Worm (Caenorhabditis elegans) whole organism, midembryonic: ENCODE data around the gene Y47D3A.34.

Source experiments
- T22C8.4 ChIP-seq: fragments of 200-800 bp; sonication (Bioruptor generic); IDR thresholded peaks from 2 replicates; pipeline ENCODE4 v1.3.6; 2022; ENCODE audit warnings: missing genetic modification characterization, missing compliant biosample characterization
- cog-1 ChIP-seq: sonication (generic microtip); optimal IDR thresholded peaks from 2 replicates; lab custom pipeline; 2016; ENCODE audit warnings: missing genetic modification characterization, missing compliant biosample characterization
- flt-1 ChIP-seq: fragments of 200-800 bp; sonication (Bioruptor generic); IDR thresholded peaks from 2 replicates; pipeline ENCODE4 v1.3.6; 2022; ENCODE audit warnings: missing genetic modification characterization, missing compliant biosample characterization
- klf-2 ChIP-seq: fragments of 200-800 bp; sonication (Bioruptor generic); conservative IDR thresholded peaks from 2 replicates; pipeline ENCODE4 v1.3.6; 2022; ENCODE audit warnings: missing genetic modification reagents, missing genetic modification characterization, missing compliant biosample characterization
- med-1 ChIP-seq: sonication (generic microtip); optimal IDR thresholded peaks from 2 replicates; lab custom pipeline; 2017; ENCODE audit warnings: missing genetic modification characterization, mild to moderate bottlenecking, missing compliant biosample characterization, antibody characterized with exemption, missing genetic modification reagents; ENCODE audit not compliant: insufficient read depth
- ref-1 ChIP-seq: fragments of 200-800 bp; sonication (Bioruptor generic); conservative IDR thresholded peaks from 2 replicates; pipeline ENCODE4 v1.3.6; 2022; ENCODE audit warnings: missing genetic modification reagents, missing genetic modification characterization, missing compliant biosample characterization
- tab-1 ChIP-seq: fragments of 200-800 bp; sonication (Bioruptor generic); IDR thresholded peaks from 2 replicates; pipeline ENCODE4 v1.3.6; 2022; ENCODE audit warnings: missing genetic modification characterization, missing compliant biosample characterization
- ztf-23 ChIP-seq: fragments of 200-800 bp; sonication (Bioruptor generic); IDR thresholded peaks from 2 replicates; pipeline ENCODE4 v1.3.6; 2022; ENCODE audit warnings: missing genetic modification reagents, missing genetic modification characterization, missing compliant biosample characterization
- ztf-29 ChIP-seq: fragments of 200-800 bp; sonication (Bioruptor generic); IDR thresholded peaks from 2 replicates; pipeline ENCODE4 v1.3.6; 2022; ENCODE audit warnings: missing genetic modification reagents, missing genetic modification characterization, missing compliant biosample characterization

Gene Y47D3A.34

ce11 chrIII:11234742-11235141 is at the start of gene Y47D3A.34:
Gene Y47D3A.34, minus strand, starts transcription at chrIII:11234861.
- no peak for TF ChIP-seq klf-2 (GFP tag; lab: Robert Waterston, UW)
- no peak for TF ChIP-seq med-1 (GFP tag; lab: Kevin White, UChicago)
- no peak for TF ChIP-seq ref-1

- TF ChIP-seq med-1 (GFP tag; lab: Kevin White, UChicago), result no peak
- no peak for TF ChIP-seq ztf-29 (GFP tag; lab: Robert Waterston, UW)
- no peak for TF ChIP-seq ztf-23 (GFP tag; lab: Robert Waterston, UW)
- no peak for TF ChIP-seq klf-2 (GFP tag; lab: Robert Waterston, UW)
- no peak for TF ChIP-seq tab-1
- TF ChIP-seq flt-1 (GFP tag; lab: Robert Waterston, UW), result no peak
- no peak for TF ChIP-seq T22C8.4 (GFP tag; lab: Robert Waterston, UW)
- no peak for TF ChIP-seq cog-1 (tag; lab: Kevin White, UChicago)
- no peak for TF ChIP-seq ref-1
Measured at ce11 chrIII:11283648-11284047, 49.0 kb upstream of the Y47D3A.34 start.

- TF ChIP-seq T22C8.4 (GFP tag; lab: Robert Waterston, UW), result peak; percentile 81
- TF ChIP-seq ztf-29 (GFP tag; lab: Robert Waterston, UW), result no peak
Measured at ce11 chrIII:11279954-11280353, 45.3 kb upstream of the Y47D3A.34 start.

- TF ChIP-seq tab-1 (no peak), klf-2 (GFP tag; lab: Robert Waterston, UW) (no peak), flt-1 (GFP tag; lab: Robert Waterston, UW) (no peak), cog-1 (tag; lab: Kevin White, UChicago) (no peak), T22C8.4 (GFP tag; lab: Robert Waterston, UW) (no peak), med-1 (GFP tag; lab: Kevin White, UChicago) (no peak), ztf-29 (GFP tag; lab: Robert Waterston, UW) (no peak)
Measured at ce11 chrIII:11278817-11279216, 44.2 kb upstream of the Y47D3A.34 start, which contains the start of gene Y47D3A.21. Gene Y47D3A.21, minus strand, starts transcription at chrIII:11278917.

- TF ChIP-seq tab-1, result no peak
- TF ChIP-seq klf-2 (GFP tag; lab: Robert Waterston, UW), result no peak
Measured at ce11 chrIII:11274590-11275116, 40.0 kb upstream of the Y47D3A.34 start, which contains the start of gene Y47D3A.20. Gene Y47D3A.20, plus strand, starts transcription at chrIII:11275066.

- no peak for TF ChIP-seq flt-1 (GFP tag; lab: Robert Waterston, UW)
- no peak for TF ChIP-seq ref-1
- no peak for TF ChIP-seq ztf-23 (GFP tag; lab: Robert Waterston, UW)
- TF ChIP-seq tab-1, result no peak
- no peak for TF ChIP-seq klf-2 (GFP tag; lab: Robert Waterston, UW)
Measured at ce11 chrIII:11270795-11271194, 36.1 kb upstream of the Y47D3A.34 start, which contains the start of gene obr-1. Gene obr-1, minus strand, starts transcription at chrIII:11270895.

- TF ChIP-seq ztf-23 (GFP tag; lab: Robert Waterston, UW) (no peak), med-1 (GFP tag; lab: Kevin White, UChicago) (no peak), cog-1 (tag; lab: Kevin White, UChicago) (no peak), klf-2 (GFP tag; lab: Robert Waterston, UW) (no peak), ref-1 (no peak), tab-1 (no peak), T22C8.4 (GFP tag; lab: Robert Waterston, UW) (no peak), flt-1 (GFP tag; lab: Robert Waterston, UW) (no peak), ztf-29 (GFP tag; lab: Robert Waterston, UW) (no peak)
Measured at ce11 chrIII:11269206-11269605, 34.5 kb upstream of the Y47D3A.34 start.

- TF ChIP-seq klf-2 (GFP tag; lab: Robert Waterston, UW), result no peak
- TF ChIP-seq ref-1, result no peak
- TF ChIP-seq cog-1 (tag; lab: Kevin White, UChicago), result no peak
- TF ChIP-seq med-1 (GFP tag; lab: Kevin White, UChicago), result no peak
- no peak for TF ChIP-seq ztf-29 (GFP tag; lab: Robert Waterston, UW)
- TF ChIP-seq flt-1 (GFP tag; lab: Robert Waterston, UW), result no peak
- TF ChIP-seq ztf-23 (GFP tag; lab: Robert Waterston, UW), result no peak
- no peak for TF ChIP-seq T22C8.4 (GFP tag; lab: Robert Waterston, UW)
- TF ChIP-seq tab-1, result no peak
Measured at ce11 chrIII:11268532-11268931, 33.9 kb upstream of the Y47D3A.34 start.

ce11 chrIII:11267372-11267771 is 32.7 kb upstream of the Y47D3A.34 start:
- TF ChIP-seq flt-1 (GFP tag; lab: Robert Waterston, UW), result no peak
- TF ChIP-seq tab-1, result no peak
- TF ChIP-seq med-1 (GFP tag; lab: Kevin White, UChicago), result no peak
- no peak for TF ChIP-seq klf-2 (GFP tag; lab: Robert Waterston, UW)
- no peak for TF ChIP-seq T22C8.4 (GFP tag; lab: Robert Waterston, UW)

ce11 chrIII:11262089-11262488 is 27.4 kb upstream of the Y47D3A.34 start:
- TF ChIP-seq ztf-29 (GFP tag; lab: Robert Waterston, UW) (no peak), flt-1 (GFP tag; lab: Robert Waterston, UW) (no peak), med-1 (GFP tag; lab: Kevin White, UChicago) (no peak), T22C8.4 (GFP tag; lab: Robert Waterston, UW) (no peak), klf-2 (GFP tag; lab: Robert Waterston, UW) (no peak), ztf-23 (GFP tag; lab: Robert Waterston, UW) (no peak), cog-1 (tag; lab: Kevin White, UChicago) (no peak), ref-1 (no peak), tab-1 (no peak)
